Fruit fly (Drosophila melanogaster) whole organism, larva: Measurements from ENCODE around the gene CG13786.

Source experiments
- noc ChIP-seq: fragments of 200-800 bp; sonication (Bioruptor generic); optimal IDR thresholded peaks from 3 replicates; lab custom pipeline; 2019; ENCODE audit warnings: missing biosample characterization, mild to moderate bottlenecking, missing genetic modification characterization, moderate library complexity

The CG13786 gene

DNA sequence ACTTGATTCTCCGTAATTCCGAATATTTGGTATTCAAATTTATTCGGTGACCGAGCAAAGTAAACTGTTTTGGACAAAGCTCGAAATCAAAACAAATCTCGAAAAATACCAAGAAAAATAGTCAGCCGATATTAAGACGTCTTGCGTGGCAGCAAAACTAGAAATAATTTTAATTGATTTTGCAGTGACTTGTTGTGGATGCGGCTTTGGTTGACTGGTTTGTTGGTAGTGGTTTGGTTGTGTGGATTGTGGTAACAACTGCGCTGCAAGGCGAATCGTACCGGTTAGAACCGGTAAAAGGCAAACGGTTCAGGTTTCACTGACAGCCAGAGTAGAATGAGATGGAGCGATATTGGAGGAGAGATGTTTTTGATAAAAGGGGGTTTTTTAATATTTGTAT is 11.3 kb downstream of the CG13786 start:
- TF ChIP-seq noc = no peak

DNA sequence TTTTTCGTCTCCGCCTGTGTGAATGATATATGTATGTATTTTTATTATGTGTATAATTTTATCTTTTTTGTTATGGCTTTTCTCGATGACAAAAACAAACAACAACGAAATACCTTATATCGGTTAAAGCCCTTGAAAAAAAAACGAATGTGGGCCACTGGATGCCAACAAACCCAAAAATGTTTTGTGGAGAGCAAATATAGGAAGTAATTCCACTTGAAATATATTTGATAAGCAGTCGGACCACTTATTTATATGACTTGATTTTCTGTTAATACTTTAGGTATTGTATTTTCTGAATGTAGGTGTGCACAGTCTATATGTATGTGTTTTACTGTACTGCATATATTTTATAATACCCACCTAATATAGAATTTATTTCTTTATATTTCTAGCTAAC is 11.8 kb downstream of the CG13786 start:
- no peak for TF ChIP-seq noc

DNA sequence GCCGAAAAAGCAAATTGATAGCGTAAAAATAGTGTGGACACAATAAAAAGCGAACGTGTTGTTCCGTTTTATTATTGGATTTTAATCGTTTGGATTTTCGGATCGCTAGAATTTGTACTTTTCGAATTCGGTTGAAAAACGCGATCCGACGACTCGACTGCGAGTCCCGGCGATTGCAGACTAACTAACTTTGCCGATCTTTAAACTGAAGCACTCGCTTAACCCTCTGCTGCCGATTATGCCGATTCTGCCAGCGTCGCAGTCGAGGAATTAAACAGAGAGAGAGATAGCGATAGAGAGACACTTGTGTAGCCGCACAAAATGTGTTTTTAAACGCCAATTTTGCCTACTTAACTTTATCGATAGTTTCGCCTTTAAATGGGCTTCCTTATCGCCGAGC is 12.5 kb downstream of the CG13786 start:
- peak; percentile 54 for TF ChIP-seq noc

DNA sequence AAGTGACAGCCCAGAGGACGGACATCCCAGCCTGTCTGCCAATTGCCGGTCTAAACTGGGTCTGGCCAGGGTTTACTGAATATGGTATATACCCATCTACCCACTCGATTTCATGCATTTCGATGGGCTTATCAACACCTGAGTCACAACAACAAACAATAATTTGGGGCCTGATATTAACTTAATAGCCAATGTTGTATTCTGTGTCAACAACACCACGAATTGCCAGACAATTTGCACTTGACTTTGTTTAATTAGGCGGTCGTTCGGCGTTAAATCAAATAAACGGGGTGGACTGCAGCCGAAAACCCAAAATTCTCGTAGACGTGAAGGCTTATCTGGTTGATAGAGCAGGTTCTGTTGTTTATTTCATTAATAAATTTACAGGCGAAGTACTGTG is 13.5 kb downstream of the CG13786 start:
- peak; percentile 94 for TF ChIP-seq noc

DNA sequence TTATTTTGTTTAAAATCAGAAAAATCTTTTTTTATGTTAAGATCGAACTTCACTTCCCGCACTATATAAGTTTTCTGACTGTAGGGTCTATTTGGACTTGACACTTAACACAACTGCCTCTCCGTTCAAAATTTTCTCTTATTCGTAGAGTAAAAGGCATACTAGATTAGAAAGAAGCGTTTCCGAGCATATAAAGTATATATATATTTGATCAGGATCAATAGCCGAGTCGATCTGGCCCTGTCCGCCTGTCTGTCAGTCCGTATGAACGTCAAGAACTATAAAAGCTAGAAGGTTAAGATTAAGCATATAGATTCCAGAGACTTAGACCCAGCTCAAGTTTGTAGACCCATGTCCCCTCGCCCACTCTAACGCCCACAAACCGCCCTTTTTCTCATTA is 20.1 kb downstream of the CG13786 start, which contains the start of gene CG43800:
Gene CG43800 (minus strand): TSS at position 101 of the 400 bp plus-strand sequence.
- TF ChIP-seq noc = no peak

DNA sequence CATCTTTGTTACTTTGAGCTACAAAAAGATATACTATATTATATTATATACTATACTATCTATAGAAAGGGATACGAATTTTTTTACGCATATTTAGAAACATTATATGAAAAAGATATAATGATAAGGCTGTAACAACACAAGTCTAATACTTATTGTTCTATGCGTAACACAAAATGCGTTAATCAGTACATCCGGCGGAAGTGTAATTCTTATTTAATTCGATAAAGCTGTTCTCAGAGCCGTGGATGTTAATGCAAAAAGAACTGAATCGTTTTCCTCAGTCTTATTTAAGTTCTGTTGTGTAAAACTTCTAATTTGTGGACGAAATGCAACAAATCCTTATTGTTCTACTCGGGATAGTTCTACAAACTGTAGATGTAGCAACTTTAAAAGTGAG is 25.3 kb downstream of the CG13786 start, which contains the start of gene CG43799:
Gene CG43799 (plus strand): TSS at position 301 of the 400 bp plus-strand sequence.
- no peak for TF ChIP-seq noc

DNA sequence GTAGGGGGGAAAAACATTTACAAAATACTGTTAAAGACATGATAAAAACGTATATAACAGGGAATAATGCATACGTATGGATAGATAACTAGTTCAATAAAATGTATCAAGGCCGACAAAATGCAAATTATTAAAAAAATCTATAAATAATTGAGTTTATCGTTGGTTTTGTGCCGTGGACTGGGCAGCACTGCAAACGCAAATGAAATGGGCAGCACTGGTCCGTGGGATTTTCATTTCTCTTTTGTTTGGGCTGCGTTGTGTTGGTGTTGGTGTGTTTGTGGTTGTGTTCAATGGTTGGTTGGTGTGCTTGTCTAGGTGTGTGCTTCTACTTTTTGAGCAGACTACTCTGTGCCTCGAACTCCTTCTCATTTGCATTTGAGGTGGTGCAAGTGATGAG is 26.2 kb downstream of the CG13786 start:
- no peak for TF ChIP-seq noc

DNA sequence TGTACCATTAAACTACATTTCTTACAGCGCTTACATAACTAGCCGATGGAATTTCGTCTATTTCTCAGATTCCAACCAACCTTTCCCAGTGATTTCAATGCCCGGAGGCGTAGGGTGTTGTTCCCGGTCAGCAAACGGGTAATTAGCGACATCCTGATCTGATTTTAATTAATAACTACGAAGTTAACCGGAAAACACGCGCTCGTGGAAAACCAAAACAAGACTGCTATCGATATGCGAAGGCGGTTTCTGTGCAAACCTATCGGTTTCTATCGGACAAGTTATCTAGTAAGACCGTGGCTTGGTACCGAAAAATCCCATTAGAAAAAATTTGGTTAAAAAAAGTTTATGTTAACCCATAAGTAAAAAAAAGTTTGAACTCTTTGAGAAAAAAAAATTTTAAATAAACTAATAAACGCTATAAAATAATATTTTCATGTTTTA is 29.9 kb downstream of the CG13786 start, which contains the start of gene mEFG1:
Gene mEFG1 (minus strand): TSS at position 253 of the 444 bp plus-strand sequence.
- no peak for TF ChIP-seq noc

DNA sequence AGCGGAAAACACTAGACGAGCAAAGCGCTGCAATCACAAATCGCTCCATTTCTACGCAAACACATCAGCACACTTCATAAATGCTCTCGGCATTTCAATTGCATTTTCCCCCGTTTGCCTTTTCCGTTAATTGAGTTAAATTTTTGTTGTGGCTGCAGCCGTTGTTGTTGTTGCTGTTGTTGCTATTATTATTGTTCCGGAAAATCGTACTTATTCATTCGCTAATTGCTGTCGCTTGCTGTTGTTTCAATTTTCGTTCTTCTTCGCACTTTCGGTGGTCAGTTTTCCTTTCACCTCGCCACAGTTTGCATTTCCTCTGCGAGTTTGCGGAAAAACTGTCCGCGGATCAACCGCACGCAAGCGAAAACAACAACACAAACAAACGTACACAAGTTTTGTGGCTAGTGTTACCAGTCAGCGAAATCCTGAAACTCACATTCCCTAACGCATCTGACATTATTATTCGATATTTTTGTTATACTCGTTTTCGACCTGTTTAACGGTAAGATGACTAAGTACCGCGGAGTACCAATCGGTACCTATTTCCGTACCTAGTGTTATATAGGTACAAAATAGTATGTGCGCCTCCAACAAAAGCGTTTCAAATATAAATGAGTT is 33.0 kb downstream of the CG13786 start, which contains the start of gene CG13784:
Gene CG13784 (minus strand): TSS at position 384 of the 618 bp plus-strand sequence.
- TF ChIP-seq noc = peak; percentile 20

DNA sequence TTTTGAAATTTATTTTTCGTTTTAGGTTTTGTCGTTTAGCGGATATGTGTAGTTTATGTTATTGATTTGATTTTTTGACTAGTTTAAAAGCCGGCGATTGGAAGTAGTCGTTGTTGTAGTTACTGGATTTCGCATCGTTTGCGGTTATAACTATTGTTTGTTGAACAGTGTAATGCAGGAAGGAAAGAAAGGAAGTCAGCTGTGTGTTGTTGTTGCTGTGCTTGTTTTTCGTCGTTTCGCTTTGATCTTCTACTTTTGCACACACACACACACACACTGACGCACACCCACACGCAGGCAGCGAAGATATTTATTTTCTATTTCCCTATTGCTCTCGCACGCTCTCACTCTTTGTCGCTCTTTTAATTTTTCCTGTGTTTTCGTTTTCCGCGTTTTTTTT is 33.6 kb downstream of the CG13786 start:
- TF ChIP-seq noc = no peak

DNA sequence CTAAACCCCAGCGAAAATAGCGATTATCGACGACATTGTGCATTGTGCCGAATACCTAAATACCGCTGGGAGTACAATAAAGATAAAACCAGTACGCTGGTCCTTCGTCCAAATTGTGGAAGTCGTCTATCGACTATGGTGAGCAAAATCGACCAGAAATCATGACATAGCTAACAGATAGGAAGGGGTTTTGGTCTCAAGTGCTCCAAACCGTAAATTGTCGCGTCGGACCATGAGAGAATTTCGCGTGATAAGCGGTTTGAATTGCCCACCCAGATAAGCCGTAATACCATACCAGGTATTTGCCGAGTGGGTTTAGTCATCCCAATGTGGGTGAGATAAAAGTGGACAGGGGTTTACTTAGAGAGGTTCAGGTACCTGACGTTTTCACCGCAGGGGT is 34.9 kb downstream of the CG13786 start:
- TF ChIP-seq noc = peak; percentile 4

DNA sequence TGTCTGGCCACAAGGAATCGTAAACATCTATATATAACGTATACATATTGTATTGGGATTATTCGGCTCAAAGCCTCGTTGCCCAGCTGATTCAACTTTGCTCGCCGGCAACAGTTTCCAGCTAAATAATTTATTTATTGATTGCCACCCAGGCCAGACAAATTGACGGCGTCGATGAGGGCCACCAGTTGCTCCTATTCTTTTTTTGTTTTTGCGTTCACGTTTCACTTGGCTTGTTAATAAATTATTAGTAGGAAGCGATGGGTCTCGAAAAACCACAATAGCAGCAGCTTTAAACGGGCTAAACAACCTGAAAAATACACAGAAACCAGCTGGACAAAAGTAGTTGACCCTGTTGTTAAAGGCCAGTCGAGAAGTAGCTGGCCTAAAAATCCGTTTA is 35.7 kb downstream of the CG13786 start:
- TF ChIP-seq noc = no peak

DNA sequence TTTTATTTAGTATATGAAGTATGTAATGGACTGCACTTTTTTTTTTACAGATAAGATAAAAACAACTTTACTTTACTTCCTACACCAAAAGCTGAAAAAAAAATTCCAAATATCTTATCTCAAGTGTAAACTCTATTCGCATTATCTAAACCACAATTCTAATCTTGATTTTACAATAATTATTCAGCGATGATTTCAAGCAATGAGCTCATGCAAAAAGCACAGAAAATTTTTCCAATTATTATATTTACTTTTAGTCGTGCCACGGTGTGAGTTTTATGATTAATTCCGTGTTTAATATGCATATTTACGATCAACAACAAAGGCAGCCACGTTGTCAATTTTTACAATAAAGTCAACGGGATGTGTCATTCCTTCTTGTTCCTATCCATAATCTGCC is 36.5 kb downstream of the CG13786 start:
- TF ChIP-seq noc = no peak

DNA sequence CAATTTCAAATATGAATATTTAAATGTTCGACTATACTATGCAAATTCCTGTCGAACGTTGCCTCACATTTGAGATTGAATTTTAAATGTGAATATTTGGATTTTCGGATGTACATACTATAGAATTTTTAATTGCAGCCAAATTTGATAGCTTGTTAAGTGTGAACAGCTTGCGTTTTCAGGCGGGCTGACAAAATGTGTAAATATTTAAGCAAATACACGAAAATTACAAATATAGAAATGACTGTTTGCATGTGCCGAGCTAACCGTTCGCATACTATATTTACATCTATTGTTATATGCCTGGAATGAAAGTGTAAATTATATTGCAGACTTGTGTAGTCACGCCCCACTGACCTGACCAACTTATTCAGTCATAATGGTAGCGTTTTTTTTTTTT is 37.1 kb downstream of the CG13786 start:
- TF ChIP-seq noc = no peak

DNA sequence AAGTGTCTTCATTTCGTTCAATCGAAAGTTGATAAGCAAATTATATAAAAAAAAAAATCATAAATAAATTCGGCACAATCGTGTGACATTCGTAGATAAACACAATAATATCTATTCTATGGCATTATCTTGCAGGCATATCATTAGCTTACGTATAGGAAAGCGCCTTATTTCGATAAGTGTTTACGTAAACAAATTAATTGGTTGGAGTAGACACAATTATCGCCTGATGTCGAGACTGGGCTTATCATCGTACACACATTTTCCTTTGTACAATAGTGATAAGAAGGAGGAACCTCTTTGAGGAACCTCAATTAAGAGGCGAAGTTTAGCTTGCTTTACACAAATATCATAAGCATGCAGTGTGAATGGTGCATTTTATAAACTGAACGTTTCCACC is 37.9 kb downstream of the CG13786 start:
- no peak for TF ChIP-seq noc

DNA sequence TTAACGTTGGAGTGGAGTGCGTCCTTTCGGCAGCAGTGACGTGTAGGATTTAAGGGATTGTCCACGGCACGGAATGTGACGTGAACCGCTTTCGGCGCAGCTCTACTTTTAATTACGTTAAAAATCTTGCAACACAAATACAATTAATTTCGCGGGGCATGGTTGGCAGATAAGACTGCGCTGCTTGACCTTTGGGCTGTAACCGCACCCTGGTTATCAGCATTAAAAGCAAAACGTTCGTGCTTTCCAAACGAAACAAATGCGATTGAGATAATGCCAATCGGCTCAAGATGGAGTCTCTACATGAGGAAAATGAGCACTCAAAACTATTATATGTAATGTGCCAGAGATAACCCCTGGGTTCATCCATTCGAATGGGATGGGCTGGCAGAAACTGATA is 39.2 kb downstream of the CG13786 start:
- TF ChIP-seq noc = no peak

DNA sequence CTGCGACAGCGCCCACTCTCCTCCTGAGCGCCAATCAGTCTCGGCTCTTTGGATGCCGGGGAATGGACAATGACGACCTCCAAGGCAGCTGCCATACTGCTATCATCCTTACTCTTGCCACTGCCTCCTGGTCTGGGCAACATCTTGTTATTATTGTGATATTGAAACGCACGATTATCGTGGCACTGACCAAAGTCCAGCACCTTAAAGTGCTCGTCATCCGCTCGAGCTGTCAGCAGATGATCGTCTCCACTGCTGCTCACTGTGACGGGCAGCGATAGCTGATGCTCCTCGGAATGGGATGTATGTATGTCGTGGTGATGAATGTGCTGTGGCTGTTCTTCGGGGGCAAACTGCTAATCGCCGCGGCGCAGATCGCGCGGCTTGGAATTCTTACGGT is 45.1 kb downstream of the CG13786 start:
- TF ChIP-seq noc = no peak

DNA sequence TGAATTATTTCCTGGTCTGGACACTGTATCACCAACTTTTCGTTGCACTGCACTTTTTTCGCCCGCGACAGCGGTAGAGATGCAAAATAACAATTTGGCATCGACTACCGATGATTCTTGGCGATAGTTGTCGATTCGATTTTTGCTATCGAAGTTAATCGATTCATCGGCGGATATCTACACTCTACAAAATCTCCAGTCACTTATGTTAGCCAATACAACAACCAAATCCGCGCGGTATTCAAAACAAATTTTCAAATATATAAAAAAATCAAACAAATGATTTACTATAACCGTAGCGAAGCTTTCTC is 48.7 kb downstream of the CG13786 start, which contains the start of gene CG4502:
Gene CG4502 (minus strand): TSS at position 93 of the 311 bp plus-strand sequence.
- no peak for TF ChIP-seq noc
